Fruit fly (Drosophila melanogaster) whole organism, embryonic: Measurements from ENCODE around the gene TotB.

ENCODE experiments used
- Atf6 ChIP-seq: fragments of 200-800 bp; sonication (Bioruptor generic); IDR thresholded peaks from 2 replicates; pipeline ENCODE4 v1.3.6; 2022; ENCODE audit warnings: missing biosample characterization, missing genetic modification characterization
- Blimp-1 ChIP-seq: fragments of 200-800 bp; sonication (Bioruptor generic); optimal IDR thresholded peaks from 3 replicates; lab custom pipeline; 2018; ENCODE audit warnings: missing biosample characterization, missing genetic modification characterization, mild to moderate bottlenecking, moderate library complexity, missing genetic modification reagents
- BtbVII ChIP-seq: fragments of 200-800 bp; sonication (Bioruptor generic); optimal IDR thresholded peaks from 3 replicates; lab custom pipeline; 2017; ENCODE audit warnings: missing biosample characterization, mild to moderate bottlenecking, missing genetic modification characterization
- CG10366 ChIP-seq: fragments of 200-800 bp; sonication (Bioruptor generic); IDR thresholded peaks from 2 replicates; pipeline ENCODE4 v1.3.6; 2022; ENCODE audit warnings: missing biosample characterization, missing genetic modification characterization
- CG10959 ChIP-seq: fragments of 200-800 bp; sonication (Bioruptor generic); IDR thresholded peaks from 2 replicates; pipeline ENCODE4 v1.3.6; 2022; ENCODE audit warnings: missing biosample characterization, missing genetic modification characterization
- CG10979 ChIP-seq: fragments of 200-800 bp; sonication (Bioruptor generic); optimal IDR thresholded peaks from 2 replicates; lab custom pipeline; 2018; ENCODE audit warnings: missing biosample characterization, mild to moderate bottlenecking, missing genetic modification characterization, moderate library complexity
- CG12942 ChIP-seq: fragments of 200-800 bp; sonication (Bioruptor generic); optimal IDR thresholded peaks from 3 replicates; lab custom pipeline; 2016; ENCODE audit warnings: missing biosample characterization, missing genetic modification characterization
- CG1602 ChIP-seq: fragments of 200-800 bp; sonication (Bioruptor generic); optimal IDR thresholded peaks from 3 replicates; lab custom pipeline; 2016; ENCODE audit warnings: missing biosample characterization, missing genetic modification characterization
- CG17186 ChIP-seq: fragments of 200-800 bp; sonication (Bioruptor generic); optimal IDR thresholded peaks from 3 replicates; lab custom pipeline; 2017; ENCODE audit warnings: missing biosample characterization, missing genetic modification reagents, missing genetic modification characterization
- CG2202 ChIP-seq: fragments of 200-800 bp; sonication (Bioruptor generic); optimal IDR thresholded peaks from 2 replicates; lab custom pipeline; 2018; ENCODE audit warnings: missing biosample characterization, mild to moderate bottlenecking, missing genetic modification characterization
- CG2889 ChIP-seq: fragments of 200-800 bp; sonication (Bioruptor generic); IDR thresholded peaks from 3 replicates; pipeline ENCODE4 v1.3.6; 2022; ENCODE audit warnings: missing biosample characterization, missing genetic modification characterization
- CG30020 ChIP-seq: fragments of 200-800 bp; optimal IDR thresholded peaks from 2 replicates; lab custom pipeline; 2019; ENCODE audit warnings: missing biosample characterization, mild to moderate bottlenecking, missing genetic modification characterization, moderate library complexity
- CG30403 ChIP-seq: fragments of 200-800 bp; sonication (Bioruptor generic); optimal IDR thresholded peaks from 3 replicates; lab custom pipeline; 2016; ENCODE audit warnings: missing biosample characterization, missing genetic modification characterization
- CG31365 ChIP-seq: fragments of 200-800 bp; sonication (Bioruptor generic); optimal IDR thresholded peaks from 2 replicates; lab custom pipeline; 2018; ENCODE audit warnings: missing biosample characterization, mild to moderate bottlenecking, missing genetic modification characterization
- CG3847 ChIP-seq: fragments of 200-800 bp; sonication (Bioruptor generic); IDR thresholded peaks from 2 replicates; pipeline ENCODE4 v1.3.6; 2022; ENCODE audit warnings: missing biosample characterization, missing genetic modification characterization
- CG6654 ChIP-seq: fragments of 200-800 bp; sonication (Bioruptor generic); optimal IDR thresholded peaks from 2 replicates; lab custom pipeline; 2017; ENCODE audit warnings: missing biosample characterization, mild to moderate bottlenecking, missing genetic modification characterization
- CG6689 ChIP-seq: fragments of 200-800 bp; sonication (Bioruptor generic); IDR thresholded peaks from 2 replicates; pipeline ENCODE4 v1.3.6; 2022; ENCODE audit warnings: missing biosample characterization, missing genetic modification characterization
- CG8089 ChIP-seq: fragments of 200-800 bp; sonication (Bioruptor generic); optimal IDR thresholded peaks from 3 replicates; lab custom pipeline; 2016; ENCODE audit warnings: missing biosample characterization, missing genetic modification characterization
- CG8290 ChIP-seq, 3 experiments: fragments of 200-800 bp; sonication (Bioruptor generic); optimal IDR thresholded peaks; 2 replicates each; lab custom pipeline; 2016 to 2019; ENCODE audit warnings: missing biosample characterization in 3 of 3, missing genetic modification characterization in 3 of 3, mild to moderate bottlenecking in 2 of 3, moderate library complexity in 1 of 3
- CG8944 ChIP-seq: fragments of 200-800 bp; sonication (Bioruptor generic); optimal IDR thresholded peaks from 3 replicates; lab custom pipeline; 2016; ENCODE audit warnings: missing biosample characterization, missing genetic modification characterization
- CG9609 ChIP-seq: fragments of 200-800 bp; sonication (Bioruptor generic); optimal IDR thresholded peaks from 3 replicates; lab custom pipeline; 2016; ENCODE audit warnings: missing biosample characterization, missing genetic modification characterization
- Chrac-16 ChIP-seq: fragments of 200-800 bp; sonication (Bioruptor generic); optimal IDR thresholded peaks from 3 replicates; lab custom pipeline; 2016; ENCODE audit warnings: missing biosample characterization, missing genetic modification characterization
- D ChIP-seq, 2 experiments: fragments of 200-800 bp in 1 of 2; fragments of >200 bp in 1 of 2; sonication (Bioruptor generic) in 1 of 2; optimal IDR thresholded peaks; 2 replicates in 1 of 2; 3 replicates in 1 of 2; lab custom pipeline; 2017; ENCODE audit warnings: mild to moderate bottlenecking in 1 of 2, missing biosample characterization in 1 of 2, missing genetic modification characterization in 1 of 2, missing genetic modification reagents in 1 of 2
- HmgD ChIP-seq: fragments of 200-800 bp; sonication (Bioruptor generic); optimal IDR thresholded peaks from 3 replicates; lab custom pipeline; 2016; ENCODE audit warnings: missing biosample characterization, missing genetic modification characterization
- Hmr ChIP-seq: fragments of 200-800 bp; sonication (Bioruptor generic); optimal IDR thresholded peaks from 3 replicates; lab custom pipeline; 2017; ENCODE audit warnings: mild to moderate bottlenecking, missing biosample characterization, missing genetic modification reagents, missing genetic modification characterization
- Sox100B ChIP-seq: fragments of 200-800 bp; sonication (Bioruptor generic); optimal IDR thresholded peaks from 3 replicates; lab custom pipeline; 2018; ENCODE audit warnings: missing biosample characterization, mild to moderate bottlenecking, missing genetic modification characterization
- Taf1 ChIP-seq: fragments of 200-800 bp; sonication (Bioruptor generic); IDR thresholded peaks from 2 replicates; pipeline ENCODE4 v1.3.6; 2022; ENCODE audit warnings: missing biosample characterization, missing genetic modification characterization
- Trl ChIP-seq, 3 experiments: fragments of >200 bp in 2 of 3; fragments of 200-800 bp in 1 of 3; sonication (Bioruptor generic) in 1 of 3; optimal IDR thresholded peaks; 2 replicates in 1 of 3; 3 replicates in 2 of 3; lab custom pipeline; 2016 to 2017; ENCODE audit warnings: missing biosample characterization in 1 of 3, missing genetic modification characterization in 1 of 3
- ab ChIP-seq: fragments of 200-800 bp; sonication (Bioruptor generic); optimal IDR thresholded peaks from 2 replicates; lab custom pipeline; 2016; ENCODE audit warnings: missing biosample characterization, missing genetic modification characterization
- br ChIP-seq: fragments of >200 bp; optimal IDR thresholded peaks from 2 replicates; lab custom pipeline; 2017
- chif ChIP-seq, 2 experiments: fragments of 200-800 bp; sonication (Bioruptor generic); optimal IDR thresholded peaks; 3 replicates each; lab custom pipeline; 2016; ENCODE audit warnings: missing biosample characterization in 2 of 2, missing genetic modification characterization in 2 of 2
- chn ChIP-seq: fragments of 200-800 bp; sonication (Bioruptor generic); optimal IDR thresholded peaks from 2 replicates; lab custom pipeline; 2016; ENCODE audit warnings: missing biosample characterization, missing genetic modification characterization
- dimm ChIP-seq: fragments of 200-800 bp; sonication (Bioruptor generic); IDR thresholded peaks from 2 replicates; pipeline ENCODE4 v1.3.6; 2022; ENCODE audit warnings: missing biosample characterization, missing genetic modification characterization
- dmrt99B ChIP-seq: fragments of 200-800 bp; sonication (Bioruptor generic); optimal IDR thresholded peaks from 2 replicates; lab custom pipeline; 2018; ENCODE audit warnings: missing biosample characterization, mild to moderate bottlenecking, missing genetic modification characterization, moderate library complexity
- en ChIP-seq: fragments of 200-800 bp; sonication (Bioruptor generic); optimal IDR thresholded peaks from 2 replicates; lab custom pipeline; 2016; ENCODE audit warnings: missing biosample characterization, missing genetic modification characterization
- fd102C ChIP-seq: fragments of 200-800 bp; sonication (Bioruptor generic); optimal IDR thresholded peaks from 2 replicates; lab custom pipeline; 2018; ENCODE audit warnings: missing biosample characterization, mild to moderate bottlenecking, missing genetic modification characterization, moderate library complexity
- fu2 ChIP-seq: fragments of 200-800 bp; sonication (Bioruptor generic); optimal IDR thresholded peaks from 2 replicates; lab custom pipeline; 2016; ENCODE audit warnings: missing biosample characterization, missing genetic modification characterization
- gce ChIP-seq: fragments of 200-800 bp; sonication (Bioruptor generic); IDR thresholded peaks from 3 replicates; pipeline ENCODE4 v1.3.6; 2022; ENCODE audit warnings: missing biosample characterization, missing genetic modification characterization
- grau ChIP-seq: fragments of 200-800 bp; optimal IDR thresholded peaks from 3 replicates; lab custom pipeline; 2019; ENCODE audit warnings: missing biosample characterization, mild to moderate bottlenecking, missing genetic modification characterization, moderate library complexity
- gro ChIP-seq: fragments of 200-800 bp; sonication (Bioruptor generic); optimal IDR thresholded peaks from 2 replicates; lab custom pipeline; 2016; ENCODE audit warnings: missing biosample characterization, missing genetic modification characterization
- hkb ChIP-seq, 2 experiments: fragments of 200-800 bp in 1 of 2; fragments of >200 bp in 1 of 2; sonication (Bioruptor generic) in 1 of 2; IDR thresholded peaks in 1 of 2; optimal IDR thresholded peaks in 1 of 2; 2 replicates each; pipeline versions ENCODE4 v1.3.6 to Lab custom; 2017 to 2022; ENCODE audit warnings: missing biosample characterization in 1 of 2, missing genetic modification characterization in 1 of 2
- hth ChIP-seq: fragments of >200 bp; optimal IDR thresholded peaks from 2 replicates; lab custom pipeline; 2017; ENCODE audit warnings: inconsistent platforms
- kni ChIP-seq: fragments of 200-800 bp; sonication (Bioruptor generic); optimal IDR thresholded peaks from 3 replicates; lab custom pipeline; 2017; ENCODE audit warnings: mild to moderate bottlenecking, missing biosample characterization, missing genetic modification reagents, missing genetic modification characterization
- otp ChIP-seq: fragments of 200-800 bp; sonication (Bioruptor generic); IDR thresholded peaks from 3 replicates; pipeline ENCODE4, ENCODE4 v1.3.6; 2022; ENCODE audit warnings: missing biosample characterization, missing genetic modification characterization
- prd ChIP-seq, 3 experiments: fragments of >200 bp in 2 of 3; fragments of 200-800 bp in 1 of 3; sonication (Bioruptor generic) in 1 of 3; optimal IDR thresholded peaks in 2 of 3; IDR thresholded peaks in 1 of 3; 2 replicates in 2 of 3; 3 replicates in 1 of 3; pipeline versions ENCODE4 v1.3.6 to Lab custom; 2017 to 2022; ENCODE audit warnings: missing biosample characterization in 1 of 3, missing genetic modification characterization in 1 of 3
- psq ChIP-seq: fragments of 200-800 bp; sonication (Bioruptor generic); optimal IDR thresholded peaks from 2 replicates; lab custom pipeline; 2017; ENCODE audit warnings: missing biosample characterization, missing genetic modification characterization
- sens-2 ChIP-seq: fragments of 200-800 bp; sonication (Bioruptor generic); IDR thresholded peaks from 2 replicates; pipeline ENCODE4 v1.3.6; 2022; ENCODE audit warnings: missing biosample characterization, missing genetic modification characterization
- shn ChIP-seq: fragments of 200-800 bp; sonication (Bioruptor generic); optimal IDR thresholded peaks from 3 replicates; lab custom pipeline; 2016; ENCODE audit warnings: missing biosample characterization, missing genetic modification characterization
- sim ChIP-seq: fragments of 200-800 bp; sonication (Bioruptor generic); IDR thresholded peaks from 2 replicates; pipeline ENCODE4 v1.3.6; 2022; ENCODE audit warnings: missing biosample characterization, missing genetic modification characterization
- sisA ChIP-seq: fragments of 200-800 bp; sonication (Bioruptor generic); IDR thresholded peaks from 2 replicates; pipeline ENCODE4 v1.3.6; 2022; ENCODE audit warnings: missing biosample characterization, missing genetic modification characterization

The TotB gene

DNA sequence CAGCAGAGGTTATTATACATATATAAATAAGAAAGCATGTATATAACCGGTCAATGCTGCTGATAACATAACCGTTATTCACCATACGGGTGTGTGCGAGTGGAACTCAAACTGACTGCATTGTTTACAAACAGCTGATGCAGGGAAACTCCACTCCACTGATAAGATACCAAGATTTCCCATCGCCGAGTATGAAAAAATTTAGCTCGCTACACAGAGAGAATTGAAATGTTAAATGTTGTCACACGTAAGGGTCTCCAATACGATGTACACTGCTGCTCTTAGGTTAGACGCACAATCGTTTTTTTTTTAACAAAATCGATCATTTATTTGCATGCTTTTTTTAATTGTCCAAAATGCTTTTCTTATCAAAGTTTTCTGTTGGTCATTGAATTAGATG, 40.1 kb upstream of the TotB start (continued):
- TF ChIP-seq en (GFP tag; lab: Kevin White, UChicago) (peak; percentile 33), hth (lab: Kevin White, UChicago) (no peak), HmgD (GFP tag; lab: Kevin White, UChicago) (no peak), kni (GFP tag; lab: Kevin White, UChicago) (no peak), CG10366 (GFP tag; lab: Robert Waterston, UW) (peak; percentile 43), chif (GFP tag; optimal IDR thresholded peaks at IDR 0.05; lab: Kevin White, UChicago) (peak in 1 of 2 experiments; percentile 29), CG8089 (no peak), CG12942 (GFP tag; lab: Kevin White, UChicago) (no peak), Sox100B (GFP tag; lab: Kevin White, UChicago) (no peak), Trl (optimal IDR thresholded peaks at IDR 0.05; lab: Kevin White, UChicago) (no peak), Trl (GFP tag; optimal IDR thresholded peaks at IDR 0.05; lab: Kevin White, UChicago) (peak; percentile 11), CG31365 (tag; lab: Kevin White, UChicago) (no peak), CG8944 (GFP tag; lab: Kevin White, UChicago) (peak; percentile 32), CG6654 (GFP tag; lab: Kevin White, UChicago) (no peak), grau (tag; lab: Kevin White, UChicago) (peak; percentile 22), CG17186 (GFP tag; lab: Kevin White, UChicago) (no peak), dimm (GFP tag; lab: Robert Waterston, UW) (0 out of 2 replicates have a peak, but pooled peaks have one; percentile 36), Chrac-16 (peak; percentile 10), CG10959 (GFP tag; lab: Robert Waterston, UW) (no peak), dmrt99B (tag; lab: Kevin White, UChicago) (peak; percentile 49), CG30403 (GFP tag; lab: Kevin White, UChicago) (peak; percentile 19), fd102C (GFP tag; lab: Kevin White, UChicago) (no peak), Atf6 (GFP tag; lab: Robert Waterston, UW) (peak; percentile 32; the same call in 1 of the 2 replicates), sim (GFP tag; lab: Robert Waterston, UW) (peak; percentile 29; the same call in 1 of the 2 replicates), prd (optimal IDR thresholded peaks at IDR 0.05; lab: Kevin White, UChicago) (no peak), prd (GFP tag; IDR thresholded peaks at IDR 0.05; lab: Robert Waterston, UW) (0 out of 3 replicates have a peak, but pooled peaks have one; percentile 23), BtbVII (GFP tag; lab: Kevin White, UChicago) (no peak), otp (GFP tag; lab: Robert Waterston, UW) (no peak), fu2 (GFP tag; lab: Kevin White, UChicago) (no peak), ab (no peak), CG1602 (GFP tag; lab: Kevin White, UChicago) (peak; percentile 18), Blimp-1 (GFP tag; lab: Kevin White, UChicago) (peak; percentile 32), sens-2 (0 out of 2 replicates have a peak, but pooled peaks have one; percentile 12), CG3847 (GFP tag; lab: Robert Waterston, UW) (no peak), D (optimal IDR thresholded peaks at IDR 0.05; lab: Kevin White, UChicago) (no peak), D (GFP tag; optimal IDR thresholded peaks at IDR 0.05; lab: Kevin White, UChicago) (no peak), CG8290 (GFP tag; optimal IDR thresholded peaks at IDR 0.05; lab: Kevin White, UChicago) (no peak), CG8290 (tag; optimal IDR thresholded peaks at IDR 0.05; lab: Kevin White, UChicago) (no peak), CG2202 (no peak), CG6689 (GFP tag; lab: Robert Waterston, UW) (no peak), Hmr (no peak), CG2889 (GFP tag; lab: Robert Waterston, UW) (0 out of 3 replicates have a peak, but pooled peaks have one; percentile 17), CG30020 (no peak), Taf1 (GFP tag; lab: Robert Waterston, UW) (no peak), psq (no peak), sisA (GFP tag; lab: Robert Waterston, UW) (0 out of 2 replicates have a peak, but pooled peaks have one; percentile 29), gro (GFP tag; lab: Kevin White, UChicago) (no peak), CG10979 (tag; lab: Kevin White, UChicago) (peak; percentile 37), br (lab: Kevin White, UChicago) (no peak), chn (GFP tag; lab: Kevin White, UChicago) (peak; percentile 22), gce (GFP tag; lab: Robert Waterston, UW) (no peak), hkb (optimal IDR thresholded peaks at IDR 0.05; lab: Kevin White, UChicago) (no peak), hkb (GFP tag; IDR thresholded peaks at IDR 0.05; lab: Robert Waterston, UW) (no peak), shn (GFP tag; lab: Kevin White, UChicago) (peak; percentile 18), CG9609 (GFP tag; lab: Kevin White, UChicago) (peak; percentile 20)
